Worm (Caenorhabditis elegans) whole organism, L1 larva: ENCODE measurements around the gene idhb-1.

Experiments used
- elt-3 ChIP-seq, 6 experiments: fragments of 150-350 bp in 1 of 6; sonication (generic microtip); optimal IDR thresholded peaks; 2 replicates each; lab custom pipeline; 2017 to 2018; ENCODE audit warnings: missing biosample characterization in 6 of 6, missing genetic modification characterization in 6 of 6, inconsistent platforms in 1 of 6
- lir-3 ChIP-seq: sonication (generic microtip); optimal IDR thresholded peaks from 2 replicates; lab custom pipeline; 2016; ENCODE audit warnings: mild to moderate bottlenecking, missing genetic modification characterization, moderate library complexity, missing compliant biosample characterization; ENCODE audit not compliant: poor library complexity

DNA sequence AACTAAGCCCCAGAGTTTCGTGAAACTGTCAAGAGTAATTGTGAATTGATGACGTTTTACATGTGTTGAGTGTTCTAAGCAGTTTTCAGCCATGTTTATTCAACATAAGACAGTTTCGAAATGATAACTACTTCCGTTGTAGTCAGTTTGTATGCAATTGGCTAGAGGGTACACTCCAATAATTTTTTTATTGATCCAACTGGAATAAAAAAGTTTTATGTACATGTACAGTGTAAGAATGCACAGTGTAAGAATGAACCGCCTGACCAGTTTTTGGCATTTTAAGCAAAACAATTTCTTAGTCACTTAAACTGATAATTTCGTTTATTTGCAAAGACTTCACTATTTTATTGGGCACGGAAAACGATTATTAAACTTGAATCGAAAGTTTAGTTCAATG lies 39.5 kb upstream of the idhb-1 start:
- TF ChIP-seq lir-3 (tag; lab: Kevin White, UChicago) (no peak), elt-3 (tag; optimal IDR thresholded peaks at IDR 0.05; lab: Kevin White, UChicago) (no peak)
